Worm (Caenorhabditis elegans) whole organism, early embryonic: ENCODE measurements around the gene islo-1.

Experiments used
- ama-1 ChIP-seq: fragments of 150-350 bp; optimal IDR thresholded peaks from 2 replicates; lab custom pipeline; 2014
- ets-7 ChIP-seq: sonication (generic microtip); optimal IDR thresholded peaks from 2 replicates; lab custom pipeline; 2016; ENCODE audit warnings: missing genotype, missing genetic modification characterization, missing compliant biosample characterization
- flt-1 ChIP-seq: fragments of 200-800 bp; sonication (Bioruptor generic); IDR thresholded peaks from 2 replicates; pipeline ENCODE4 v1.3.6; 2022; ENCODE audit warnings: missing genetic modification characterization, missing compliant biosample characterization
- hmbx-1 ChIP-seq: sonication (generic microtip); optimal IDR thresholded peaks from 2 replicates; lab custom pipeline; 2016; ENCODE audit warnings: mild to moderate bottlenecking, missing genetic modification characterization, missing compliant biosample characterization
- pes-1 ChIP-seq: fragments of 200-800 bp; sonication (Bioruptor generic); IDR thresholded peaks from 2 replicates; pipeline ENCODE4 v1.3.6; 2022; ENCODE audit warnings: missing genetic modification reagents, missing genetic modification characterization, missing compliant biosample characterization
- sea-1 ChIP-seq: fragments of 200-800 bp; sonication (Bioruptor generic); conservative IDR thresholded peaks from 2 replicates; pipeline ENCODE4 v1.3.6; 2022; ENCODE audit warnings: missing genetic modification characterization, missing compliant biosample characterization

DNA sequence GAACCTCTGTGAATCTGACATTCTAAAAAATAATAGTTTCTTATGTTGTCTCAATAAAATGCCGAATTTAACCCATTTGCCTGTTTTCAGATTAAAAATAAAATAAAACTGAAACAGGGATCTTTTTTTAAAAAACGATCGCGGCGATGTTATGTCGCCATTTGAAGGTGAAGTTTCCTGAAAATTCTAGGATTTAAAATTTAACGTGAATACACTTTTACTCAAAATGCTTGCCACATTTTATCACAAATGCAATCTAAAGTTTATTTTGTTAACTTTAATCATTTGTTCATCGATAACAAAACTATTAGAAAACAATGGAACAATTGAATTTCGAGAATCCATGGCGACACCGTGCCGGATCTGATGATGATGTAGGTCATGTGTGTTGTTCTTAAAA is 36.6 kb upstream of the islo-1 start, which contains the start of gene Y42H9AR.2:
- TF ChIP-seq ets-7 (tag; lab: Kevin White, UChicago): no peak
- no peak for TF ChIP-seq pes-1 (GFP tag; lab: Robert Waterston, UW)
- no peak for TF ChIP-seq hmbx-1 (tag; lab: Kevin White, UChicago)
- TF ChIP-seq ama-1 (lab: Kevin White, UChicago): no peak
- no peak for TF ChIP-seq sea-1 (GFP tag; lab: Robert Waterston, UW)
- TF ChIP-seq flt-1 (GFP tag; lab: Robert Waterston, UW): no peak
